Worm (Caenorhabditis elegans) whole organism, L3 larva: ENCODE measurements around the gene inpp-5K.

Source experiments
- elt-1 ChIP-seq: fragments of 150-350 bp; optimal IDR thresholded peaks from 2 replicates; lab custom pipeline; 2014; ENCODE audit warnings: missing biosample characterization, missing genetic modification characterization
- fkh-10 ChIP-seq: sonication (generic microtip); optimal IDR thresholded peaks from 2 replicates; lab custom pipeline; 2017; ENCODE audit warnings: missing biosample characterization, missing genetic modification reagents, missing genetic modification characterization
- nhr-237 ChIP-seq: fragments of 150-350 bp; optimal IDR thresholded peaks from 2 replicates; lab custom pipeline; 2014; ENCODE audit warnings: missing biosample characterization, missing genetic modification characterization

- TF ChIP-seq nhr-237 (tag; lab: Kevin White, UChicago) (no peak), elt-1 (no peak), fkh-10 (GFP tag; lab: Kevin White, UChicago) (no peak)
Observed at ce11 chrIII:8125234-8125633, 35.9 kb downstream of the inpp-5K start.
